Fruit fly (Drosophila melanogaster) whole organism, prepupa: ENCODE data around the gene Scgbeta.

Experiments
- Blimp-1 ChIP-seq: fragments of 200-800 bp; sonication (Bioruptor generic); optimal IDR thresholded peaks from 3 replicates; lab custom pipeline; 2017; ENCODE audit warnings: missing biosample characterization, missing genetic modification characterization, mild to moderate bottlenecking, moderate library complexity, missing genetic modification reagents
- CG10631 ChIP-seq: fragments of 200-800 bp; sonication (Bioruptor generic); optimal IDR thresholded peaks from 2 replicates; lab custom pipeline; 2016; ENCODE audit warnings: missing biosample characterization, missing genetic modification characterization
- CG10669 ChIP-seq: fragments of 200-800 bp; sonication (Bioruptor generic); optimal IDR thresholded peaks from 3 replicates; lab custom pipeline; 2018; ENCODE audit warnings: missing biosample characterization, mild to moderate bottlenecking, missing genetic modification characterization, moderate library complexity
- CG11294 ChIP-seq: fragments of 200-800 bp; sonication (Bioruptor generic); IDR thresholded peaks from 2 replicates; pipeline ENCODE4 v1.3.6; 2022; ENCODE audit warnings: missing biosample characterization, missing genetic modification characterization
- CG11762 ChIP-seq: fragments of 200-800 bp; sonication (Bioruptor generic); optimal IDR thresholded peaks from 3 replicates; lab custom pipeline; 2016; ENCODE audit warnings: missing biosample characterization, missing genetic modification characterization; ENCODE audit not compliant: insufficient read depth
- CG15336 ChIP-seq: fragments of 200-800 bp; sonication (Bioruptor generic); IDR thresholded peaks from 2 replicates; pipeline ENCODE4 v1.3.6; 2022; ENCODE audit warnings: missing biosample characterization, missing genetic modification characterization
- CG1621 ChIP-seq: fragments of 200-800 bp; sonication (Bioruptor generic); optimal IDR thresholded peaks from 3 replicates; lab custom pipeline; 2018; ENCODE audit warnings: missing biosample characterization, mild to moderate bottlenecking, missing genetic modification characterization
- CG16779 ChIP-seq: fragments of 200-800 bp; sonication (Bioruptor generic); optimal IDR thresholded peaks from 3 replicates; lab custom pipeline; 2017; ENCODE audit warnings: missing biosample characterization, mild to moderate bottlenecking, missing genetic modification characterization
- CG3032 ChIP-seq: fragments of 200-800 bp; optimal IDR thresholded peaks from 2 replicates; lab custom pipeline; 2019; ENCODE audit warnings: missing biosample characterization, mild to moderate bottlenecking, missing genetic modification characterization, moderate library complexity
- CG32006 ChIP-seq: fragments of 200-800 bp; sonication (Bioruptor generic); optimal IDR thresholded peaks from 3 replicates; lab custom pipeline; 2017; ENCODE audit warnings: missing biosample characterization, mild to moderate bottlenecking, missing genetic modification characterization
- CG34406 ChIP-seq: fragments of 200-800 bp; sonication (Bioruptor generic); optimal IDR thresholded peaks from 3 replicates; lab custom pipeline; 2016; ENCODE audit warnings: missing biosample characterization, missing genetic modification characterization
- CG3919 ChIP-seq: fragments of 200-800 bp; sonication (Bioruptor generic); optimal IDR thresholded peaks from 3 replicates; lab custom pipeline; 2016; ENCODE audit warnings: missing biosample characterization, missing genetic modification characterization
- CG6163 ChIP-seq: fragments of 200-800 bp; sonication (Bioruptor generic); IDR thresholded peaks from 3 replicates; pipeline ENCODE4 v1.3.6; 2022; ENCODE audit warnings: missing biosample characterization, missing genetic modification characterization
- CG6808 ChIP-seq: fragments of 200-800 bp; sonication (Bioruptor generic); optimal IDR thresholded peaks from 3 replicates; lab custom pipeline; 2017; ENCODE audit warnings: missing biosample characterization, missing genetic modification characterization, mild to moderate bottlenecking, moderate library complexity, missing genetic modification reagents
- CG6854 ChIP-seq: fragments of 200-800 bp; sonication (Bioruptor generic); optimal IDR thresholded peaks from 2 replicates; lab custom pipeline; 2017; ENCODE audit warnings: missing biosample characterization, mild to moderate bottlenecking, missing genetic modification characterization
- CG7368 ChIP-seq: fragments of 200-800 bp; sonication (Bioruptor generic); optimal IDR thresholded peaks from 3 replicates; lab custom pipeline; 2016; ENCODE audit warnings: missing biosample characterization, missing genetic modification characterization
- CG8119 ChIP-seq: fragments of 200-800 bp; sonication (Bioruptor generic); IDR thresholded peaks from 3 replicates; pipeline ENCODE4 v1.3.6; 2022; ENCODE audit warnings: missing biosample characterization, missing genetic modification characterization
- CG8319 ChIP-seq: fragments of 200-800 bp; sonication (Bioruptor generic); optimal IDR thresholded peaks from 3 replicates; lab custom pipeline; 2016; ENCODE audit warnings: missing biosample characterization, missing genetic modification characterization
- Eip78C ChIP-seq: fragments of 200-800 bp; sonication (Bioruptor generic); peaks from one replicate; lab custom pipeline; 2016; ENCODE audit warnings: missing biosample characterization, missing genetic modification characterization
- Eip93F ChIP-seq: fragments of 200-800 bp; sonication (Bioruptor generic); optimal IDR thresholded peaks from 2 replicates; lab custom pipeline; 2016; ENCODE audit warnings: missing biosample characterization, mild to moderate bottlenecking, missing genetic modification characterization
- Ets21C ChIP-seq: fragments of 200-800 bp; sonication (Bioruptor generic); optimal IDR thresholded peaks from 3 replicates; lab custom pipeline; 2016; ENCODE audit warnings: missing biosample characterization, missing genetic modification characterization
- Ets96B ChIP-seq: fragments of 200-800 bp; optimal IDR thresholded peaks from 2 replicates; lab custom pipeline; 2019; ENCODE audit warnings: missing biosample characterization, mild to moderate bottlenecking, missing genetic modification characterization, moderate library complexity
- Gug ChIP-seq: fragments of 200-800 bp; sonication (Bioruptor generic); IDR thresholded peaks from 2 replicates; pipeline ENCODE4 v1.3.6; 2022; ENCODE audit warnings: missing biosample characterization, missing genetic modification characterization
- Hr38 ChIP-seq: sonication (Bioruptor generic); optimal IDR thresholded peaks from 2 replicates; lab custom pipeline; 2016; ENCODE audit warnings: missing biosample characterization, missing genetic modification characterization
- Hr39 ChIP-seq: fragments of 200-800 bp; sonication (Bioruptor generic); optimal IDR thresholded peaks from 2 replicates; lab custom pipeline; 2016; ENCODE audit warnings: missing biosample characterization, missing genetic modification characterization
- Met ChIP-seq: fragments of 200-800 bp; sonication (Bioruptor generic); optimal IDR thresholded peaks from 3 replicates; lab custom pipeline; 2016; ENCODE audit warnings: missing biosample characterization, missing genetic modification characterization
- OdsH ChIP-seq: fragments of 200-800 bp; sonication (Bioruptor generic); optimal IDR thresholded peaks from 3 replicates; lab custom pipeline; 2016; ENCODE audit warnings: missing biosample characterization, missing genetic modification characterization
- Smox ChIP-seq: fragments of 200-800 bp; sonication (Bioruptor generic); optimal IDR thresholded peaks from 3 replicates; lab custom pipeline; 2016; ENCODE audit warnings: missing biosample characterization, missing genetic modification characterization
- Sox102F ChIP-seq: fragments of 200-800 bp; sonication (Bioruptor generic); optimal IDR thresholded peaks from 2 replicates; lab custom pipeline; 2016; ENCODE audit warnings: missing biosample characterization, mild to moderate bottlenecking, missing genetic modification characterization
- Sox14 ChIP-seq: fragments of 200-800 bp; sonication (Bioruptor generic); optimal IDR thresholded peaks from 3 replicates; lab custom pipeline; 2016; ENCODE audit warnings: missing biosample characterization, missing genetic modification characterization
- Sox15 ChIP-seq: fragments of 200-800 bp; sonication (Bioruptor generic); optimal IDR thresholded peaks from 3 replicates; lab custom pipeline; 2016; ENCODE audit warnings: missing biosample characterization, missing genetic modification characterization
- achi ChIP-seq: fragments of 200-800 bp; sonication (Bioruptor generic); optimal IDR thresholded peaks from 3 replicates; lab custom pipeline; 2016; ENCODE audit warnings: missing biosample characterization, missing genetic modification characterization
- acj6 ChIP-seq: fragments of 200-800 bp; sonication (Bioruptor generic); optimal IDR thresholded peaks from 3 replicates; lab custom pipeline; 2016; ENCODE audit warnings: missing biosample characterization, missing genetic modification characterization
- cyc ChIP-seq: fragments of 200-800 bp; sonication (Bioruptor generic); optimal IDR thresholded peaks from 3 replicates; lab custom pipeline; 2016; ENCODE audit warnings: missing biosample characterization, missing genetic modification characterization
- dsx ChIP-seq: fragments of 200-800 bp; optimal IDR thresholded peaks from 3 replicates; lab custom pipeline; 2019; ENCODE audit warnings: missing biosample characterization, mild to moderate bottlenecking, missing genetic modification characterization, moderate library complexity; ENCODE audit not compliant: poor library complexity, severe bottlenecking
- eg ChIP-seq: fragments of 200-800 bp; sonication (Bioruptor generic); IDR thresholded peaks from 3 replicates; pipeline ENCODE4 v1.3.6; 2022; ENCODE audit warnings: missing biosample characterization, missing genetic modification characterization
- esn ChIP-seq: fragments of 200-800 bp; sonication (Bioruptor generic); optimal IDR thresholded peaks from 2 replicates; lab custom pipeline; 2016; ENCODE audit warnings: missing biosample characterization, mild to moderate bottlenecking, missing genetic modification characterization, moderate library complexity
- fkh ChIP-seq: fragments of 200-800 bp; sonication (Bioruptor generic); optimal IDR thresholded peaks from 3 replicates; lab custom pipeline; 2017; ENCODE audit warnings: missing biosample characterization, mild to moderate bottlenecking, missing genetic modification characterization, moderate library complexity
- lz ChIP-seq: fragments of 200-800 bp; sonication (Bioruptor generic); optimal IDR thresholded peaks from 3 replicates; lab custom pipeline; 2016; ENCODE audit warnings: missing biosample characterization, missing genetic modification characterization
- net ChIP-seq: fragments of 200-800 bp; sonication (Bioruptor generic); optimal IDR thresholded peaks from 3 replicates; lab custom pipeline; 2016; ENCODE audit warnings: missing biosample characterization, missing genetic modification characterization
- spab ChIP-seq: fragments of 200-800 bp; sonication (Bioruptor generic); optimal IDR thresholded peaks from 2 replicates; lab custom pipeline; 2017; ENCODE audit warnings: missing biosample characterization, mild to moderate bottlenecking, missing genetic modification characterization, missing genetic modification reagents
- ss ChIP-seq, 2 experiments: fragments of 200-800 bp; sonication (Bioruptor generic); optimal IDR thresholded peaks; 2 replicates in 1 of 2; 3 replicates in 1 of 2; lab custom pipeline; 2017 to 2018; ENCODE audit warnings: mild to moderate bottlenecking in 2 of 2, missing biosample characterization in 2 of 2, missing genetic modification characterization in 2 of 2, moderate library complexity in 1 of 2
- topi ChIP-seq: fragments of 200-800 bp; sonication (Bioruptor generic); optimal IDR thresholded peaks from 3 replicates; lab custom pipeline; 2016; ENCODE audit warnings: missing biosample characterization, missing genetic modification characterization

The Scgbeta gene

DNA sequence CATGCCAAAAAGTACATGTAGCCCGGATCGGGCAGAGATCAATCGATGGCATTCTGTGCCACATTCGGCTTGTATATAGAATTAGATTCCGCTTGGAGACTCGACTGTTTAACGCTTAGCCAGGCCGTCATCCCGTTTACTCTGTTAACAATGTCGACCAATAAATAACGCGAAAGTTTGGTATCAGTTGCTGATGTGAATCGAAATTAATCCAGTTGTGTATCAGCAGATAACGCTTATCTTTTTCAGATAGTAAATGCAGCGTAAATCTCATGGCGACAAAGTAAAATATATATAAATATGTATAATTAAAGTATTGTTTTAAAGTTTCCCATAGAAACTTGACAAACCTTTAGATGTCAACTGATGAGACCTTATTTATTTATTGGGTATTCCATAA lies 10.8 kb downstream of the Scgbeta start:
- TF ChIP-seq eg (GFP tag; lab: Robert Waterston, UW) (no peak), achi (GFP tag; lab: Kevin White, UChicago) (no peak)
- TF ChIP-seq, all 60 proteins: peak for 0

- TF ChIP-seq fkh (GFP tag; lab: Kevin White, UChicago) (peak; percentile 93), Eip78C (peak; percentile 67), CG8119 (GFP tag; lab: Robert Waterston, UW) (no peak), achi (GFP tag; lab: Kevin White, UChicago) (no peak), esn (GFP tag; lab: Kevin White, UChicago) (peak; percentile 25), Sox14 (GFP tag; lab: Kevin White, UChicago) (peak; percentile 4), Smox (GFP tag; lab: Kevin White, UChicago) (no peak), CG34406 (GFP tag; lab: Kevin White, UChicago) (no peak), CG10669 (GFP tag; lab: Kevin White, UChicago) (no peak), CG6163 (peak; percentile 20; the same call in 1 of the 3 replicates), Gug (no peak), CG6854 (peak; percentile 25), CG15336 (GFP tag; lab: Robert Waterston, UW) (0 out of 2 replicates have a peak, but pooled peaks have one; percentile 25), Blimp-1 (GFP tag; lab: Kevin White, UChicago) (no peak), lz (no peak), Hr38 (no peak), spab (GFP tag; lab: Kevin White, UChicago) (no peak), CG3032 (tag; lab: Kevin White, UChicago) (no peak), OdsH (GFP tag; lab: Kevin White, UChicago) (no peak), acj6 (GFP tag; lab: Kevin White, UChicago) (no peak), Ets96B (tag; lab: Kevin White, UChicago) (peak; percentile 10), net (GFP tag; lab: Kevin White, UChicago) (no peak), dsx (GFP tag; lab: Kevin White, UChicago) (no peak), CG11762 (GFP tag; lab: Kevin White, UChicago) (no peak), cyc (GFP tag; lab: Kevin White, UChicago) (no peak), ss (GFP tag; optimal IDR thresholded peaks at IDR 0.05; lab: Kevin White, UChicago) (peak in 1 of 2 experiments; percentile 38), Sox15 (GFP tag; lab: Kevin White, UChicago) (no peak)
These were observed 14.1 kb downstream of the Scgbeta start, which contains the start of gene CG5196 for dm6 chr3R:12408160-12408559. Gene CG5196, plus strand, starts transcription at chr3R:12408316.

- peak; percentile 36 for TF ChIP-seq CG34406 (GFP tag; lab: Kevin White, UChicago)
- peak; percentile 32 for TF ChIP-seq achi (GFP tag; lab: Kevin White, UChicago)
- TF ChIP-seq Eip93F (GFP tag; lab: Kevin White, UChicago) = peak; percentile 21
- TF ChIP-seq Ets21C = no peak
- TF ChIP-seq CG10669 (GFP tag; lab: Kevin White, UChicago) = no peak
- TF ChIP-seq Gug = no peak; the same call in 1 of the 2 replicates
- no peak for TF ChIP-seq CG7368 (GFP tag; lab: Kevin White, UChicago)
- TF ChIP-seq CG6854 = peak; percentile 59
- TF ChIP-seq CG11762 (GFP tag; lab: Kevin White, UChicago) = peak; percentile 50
- peak; percentile 42; the same call in 1 of the 2 replicates for TF ChIP-seq CG15336 (GFP tag; lab: Robert Waterston, UW)
- TF ChIP-seq CG11294 (GFP tag; lab: Robert Waterston, UW) = no peak
- TF ChIP-seq CG8119 (GFP tag; lab: Robert Waterston, UW) = peak; percentile 59
- TF ChIP-seq CG1621 (tag; lab: Kevin White, UChicago) = peak; percentile 61
- peak; percentile 87 for TF ChIP-seq CG16779 (tag; lab: Kevin White, UChicago)
- peak; percentile 24 for TF ChIP-seq topi
- TF ChIP-seq CG3032 (tag; lab: Kevin White, UChicago) = peak; percentile 7
- peak; percentile 46 for TF ChIP-seq Sox102F (GFP tag; lab: Kevin White, UChicago)
- peak; percentile 76 for TF ChIP-seq CG6808
- TF ChIP-seq Hr39 (GFP tag; lab: Kevin White, UChicago) = peak; percentile 28
- no peak for TF ChIP-seq CG10631 (GFP tag; lab: Kevin White, UChicago)
- peak; percentile 43 for TF ChIP-seq CG3919 (GFP tag; lab: Kevin White, UChicago)
- TF ChIP-seq lz = peak; percentile 58
- TF ChIP-seq Met (GFP tag; lab: Kevin White, UChicago) = no peak
- peak; percentile 15; the same call in 1 of the 3 replicates for TF ChIP-seq CG6163
- TF ChIP-seq dsx (GFP tag; lab: Kevin White, UChicago) = peak; percentile 2
- TF ChIP-seq CG8319 (GFP tag; lab: Kevin White, UChicago) = no peak
- TF ChIP-seq CG32006 = no peak
These were observed 15.7 kb downstream of the Scgbeta start, which contains the start of gene CG5167 for dm6 chr3R:12406235-12407196. Gene CG5167, plus strand, starts transcription at chr3R:12406532.
